Worm (Caenorhabditis elegans) whole organism, late embryonic: ENCODE data around the gene T10B9.14.

ENCODE experiments used
- ama-1 ChIP-seq: fragments of 150-350 bp; optimal IDR thresholded peaks from 2 replicates; lab custom pipeline; 2014
- che-1 ChIP-seq: sonication (generic microtip); optimal IDR thresholded peaks from 2 replicates; lab custom pipeline; 2016; ENCODE audit warnings: mild to moderate bottlenecking, missing genetic modification characterization, missing compliant biosample characterization
- hlh-30 ChIP-seq: sonication (generic microtip); optimal IDR thresholded peaks from 2 replicates; lab custom pipeline; 2017; ENCODE audit warnings: antibody characterized with exemption, missing genetic modification characterization, missing compliant biosample characterization; ENCODE audit not compliant: insufficient read depth
- odd-2 ChIP-seq: sonication (generic microtip); optimal IDR thresholded peaks from 2 replicates; lab custom pipeline; 2017; ENCODE audit warnings: antibody characterized with exemption, mild to moderate bottlenecking, missing genetic modification characterization, missing compliant biosample characterization

DNA sequence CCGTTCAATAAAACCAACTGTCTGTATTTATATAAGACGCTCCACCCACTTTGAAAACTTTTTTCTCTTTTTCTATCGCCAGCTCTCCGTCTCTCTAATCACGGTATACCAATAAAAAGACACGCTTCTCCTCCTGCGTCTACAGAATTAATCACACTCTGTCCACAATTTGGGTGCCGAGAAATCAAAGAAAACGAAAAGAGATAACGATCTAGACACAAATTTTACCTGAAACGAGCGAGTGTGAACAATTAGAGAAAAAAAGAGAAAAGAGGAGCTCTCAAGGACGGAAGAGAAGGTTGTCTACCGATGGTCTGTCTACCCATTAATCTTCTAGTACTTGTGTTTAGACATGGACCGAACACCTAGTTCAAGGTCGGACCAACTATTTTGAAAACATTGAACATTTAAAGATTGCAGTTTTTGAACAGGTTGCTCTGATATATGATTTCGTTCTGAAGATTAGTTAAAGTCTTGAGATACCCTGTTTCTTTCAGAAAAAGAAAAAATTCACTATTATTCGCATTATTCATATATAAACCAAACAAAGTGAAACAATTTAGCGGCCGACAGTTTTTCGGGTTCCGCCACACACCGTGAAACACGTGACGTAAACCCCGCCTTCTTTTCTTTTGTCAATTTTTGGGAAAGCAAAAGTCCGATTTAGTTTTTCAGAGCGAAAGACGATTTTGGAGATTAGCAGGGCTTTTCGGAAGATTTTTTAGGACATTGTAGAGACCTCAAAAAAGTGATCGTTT, 5.3 kb upstream of the T10B9.14 start, which contains the start of gene cyp-13A2:
- TF ChIP-seq odd-2 (tag; lab: Kevin White, UChicago) (no peak), ama-1 (lab: Kevin White, UChicago) (no peak), hlh-30 (tag; lab: Kevin White, UChicago) (peak; percentile 24), che-1 (tag; lab: Kevin White, UChicago) (no peak)
